Fruit fly (Drosophila melanogaster) whole organism, adult: ENCODE data around the gene Ubc87F.

ENCODE experiments used
- CG11617 ChIP-seq: fragments of 200-800 bp; sonication (Bioruptor generic); optimal IDR thresholded peaks from 2 replicates; lab custom pipeline; 2017; ENCODE audit warnings: mild to moderate bottlenecking, missing biosample characterization, missing genetic modification reagents, missing genetic modification characterization
- cic ChIP-seq: fragments of 200-800 bp; sonication (Bioruptor generic); optimal IDR thresholded peaks from 2 replicates; lab custom pipeline; 2017; ENCODE audit warnings: missing biosample characterization, mild to moderate bottlenecking, missing genetic modification characterization, moderate library complexity
- cnc ChIP-seq, 2 experiments: fragments of >200 bp; optimal IDR thresholded peaks; 2 replicates each; lab custom pipeline; 2017

DNA sequence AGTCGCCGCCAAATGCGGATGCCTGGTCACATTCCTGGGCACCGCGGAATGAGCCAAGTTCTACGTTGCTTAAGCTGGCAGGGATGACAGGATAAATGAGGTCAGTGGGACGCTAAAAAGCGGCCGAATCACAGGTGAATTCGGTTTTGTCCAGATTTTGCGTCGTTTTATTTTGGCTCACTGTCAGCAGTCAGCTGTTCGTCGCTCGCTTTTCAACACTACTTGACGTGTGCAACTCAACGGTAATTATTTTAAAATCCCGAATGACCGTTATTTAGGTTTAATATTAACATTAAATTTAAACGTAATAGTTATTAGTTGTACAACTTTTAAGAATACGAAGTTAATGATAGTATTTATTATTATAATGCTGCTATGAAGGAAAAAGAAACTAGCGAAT lies 18.6 kb downstream of the Ubc87F start:
- no peak for TF ChIP-seq CG11617 (GFP tag; lab: Kevin White, UChicago)
- TF ChIP-seq cnc (optimal IDR thresholded peaks at IDR 0.05; lab: Kevin White, UChicago), result no peak
- TF ChIP-seq cic, result no peak
